Worm (Caenorhabditis elegans) whole organism, L2 larva: ENCODE results near the gene myo-3.

ENCODE experiments used
- R02D3.7 ChIP-seq: fragments of 150-350 bp; optimal IDR thresholded peaks from 2 replicates; lab custom pipeline; 2014; ENCODE audit warnings: missing biosample characterization, missing genetic modification characterization
- ama-1 ChIP-seq: fragments of 150-350 bp; optimal IDR thresholded peaks from 2 replicates; lab custom pipeline; 2018; ENCODE audit warnings: inconsistent platforms
- ceh-82 ChIP-seq: fragments of 150-350 bp; optimal IDR thresholded peaks from 2 replicates; lab custom pipeline; 2014; ENCODE audit warnings: missing biosample characterization, missing genetic modification characterization
- mdl-1 ChIP-seq, 2 experiments: fragments of 150-350 bp in 1 of 2; sonication (generic microtip) in 1 of 2; optimal IDR thresholded peaks; 2 replicates each; lab custom pipeline; 2017; ENCODE audit warnings: missing biosample characterization in 2 of 2, missing genetic modification characterization in 2 of 2
- nhr-23 ChIP-seq: fragments of 150-350 bp; optimal IDR thresholded peaks from 2 replicates; lab custom pipeline; 2014; ENCODE audit warnings: missing biosample characterization, missing genetic modification reagents, missing genetic modification characterization
- nhr-237 ChIP-seq: fragments of 150-350 bp; optimal IDR thresholded peaks from 2 replicates; lab custom pipeline; 2014; ENCODE audit warnings: missing biosample characterization, missing genetic modification characterization
- nhr-25 ChIP-seq: fragments of 150-350 bp; sonication (generic microtip); optimal IDR thresholded peaks from 3 replicates; lab custom pipeline; 2014; ENCODE audit warnings: missing biosample characterization, missing genetic modification characterization
- nhr-77 ChIP-seq: fragments of 150-350 bp; optimal IDR thresholded peaks from 2 replicates; lab custom pipeline; 2014; ENCODE audit warnings: missing biosample characterization, missing genetic modification characterization
- sem-4 ChIP-seq: fragments of 150-350 bp; optimal IDR thresholded peaks from 2 replicates; lab custom pipeline; 2014; ENCODE audit warnings: missing biosample characterization, missing genetic modification reagents, missing genetic modification characterization
- skn-1 ChIP-seq: sonication (generic microtip); optimal IDR thresholded peaks from 2 replicates; lab custom pipeline; 2017; ENCODE audit warnings: missing biosample characterization, missing genetic modification characterization
- snpc-4 ChIP-seq: fragments of 150-350 bp; optimal IDR thresholded peaks from 2 replicates; lab custom pipeline; 2014; ENCODE audit warnings: missing biosample characterization, missing genetic modification characterization

ce11 chrV:12244980-12245742 lies 11.0 kb upstream of the myo-3 start, which contains the start of the genes T04H1.13, slfl-5 and rad-50:
- TF ChIP-seq mdl-1 (tag; optimal IDR thresholded peaks at IDR 0.05; lab: Kevin White, UChicago) = no peak
- TF ChIP-seq ama-1 (lab: Kevin White, UChicago) = no peak
- TF ChIP-seq nhr-237 (tag; lab: Kevin White, UChicago) = no peak
- TF ChIP-seq ceh-82 (tag; lab: Kevin White, UChicago) = no peak
- no peak for TF ChIP-seq nhr-23 (tag; lab: Kevin White, UChicago)
- TF ChIP-seq nhr-77 (tag; lab: Kevin White, UChicago) = no peak
- TF ChIP-seq snpc-4 (tag; lab: Kevin White, UChicago) = no peak
- no peak for TF ChIP-seq nhr-25 (tag; lab: Kevin White, UChicago)
- no peak for TF ChIP-seq skn-1 (tag; lab: Kevin White, UChicago)
- TF ChIP-seq R02D3.7 (tag; lab: Kevin White, UChicago) = no peak
- TF ChIP-seq sem-4 (tag; lab: Kevin White, UChicago) = no peak
